Worm (Caenorhabditis elegans) whole organism, young adult: ENCODE measurements around the gene K12G11.6.

Experiments used
- B0019.2 ChIP-seq: fragments of 200-800 bp; sonication (Bioruptor generic); conservative IDR thresholded peaks from 2 replicates; pipeline ENCODE4 v1.3.6; 2022; ENCODE audit warnings: missing genetic modification reagents, missing genetic modification characterization, missing compliant biosample characterization
- B0035.1 ChIP-seq: sonication (generic microtip); optimal IDR thresholded peaks from 2 replicates; lab custom pipeline; 2016; ENCODE audit warnings: missing genetic modification characterization, mild to moderate bottlenecking, missing compliant biosample characterization, missing genotype, missing genetic modification reagents
- C17E4.6 ChIP-seq: fragments of 200-800 bp; sonication (Bioruptor generic); IDR thresholded peaks from 2 replicates; pipeline ENCODE4 v1.3.6; 2022; ENCODE audit warnings: missing genetic modification reagents, missing genetic modification characterization, missing compliant biosample characterization
- F37B4.10 ChIP-seq: fragments of 200-800 bp; sonication (Bioruptor generic); IDR thresholded peaks from 2 replicates; pipeline ENCODE4 v1.3.6; 2022; ENCODE audit warnings: missing genetic modification characterization, missing compliant biosample characterization
- F57A8.1 ChIP-seq: fragments of 200-800 bp; sonication (Bioruptor generic); optimal IDR thresholded peaks from 2 replicates; lab custom pipeline; 2018; ENCODE audit warnings: mild to moderate bottlenecking, missing genetic modification characterization, moderate library complexity, missing compliant biosample characterization
- F57C9.4 ChIP-seq: sonication (generic microtip); optimal IDR thresholded peaks from 2 replicates; lab custom pipeline; 2017; ENCODE audit warnings: mild to moderate bottlenecking, missing genetic modification characterization, missing compliant biosample characterization
- Y53F4B.3 ChIP-seq: fragments of 200-800 bp; sonication (Bioruptor generic); IDR thresholded peaks from 2 replicates; pipeline ENCODE4 v1.3.6; 2022; ENCODE audit warnings: missing genetic modification reagents, missing genetic modification characterization, missing compliant biosample characterization
- Y53G8AR.9 ChIP-seq: fragments of 200-800 bp; sonication (Bioruptor generic); conservative IDR thresholded peaks from 2 replicates; pipeline ENCODE4 v1.3.6; 2022; ENCODE audit warnings: missing genetic modification reagents, missing genetic modification characterization, missing compliant biosample characterization
- ama-1 ChIP-seq, 3 experiments: fragments of 150-350 bp in 1 of 3; sonication (generic microtip) in 2 of 3; optimal IDR thresholded peaks; 2 replicates each; lab custom pipeline; 2014 to 2018; ENCODE audit warnings: missing biosample characterization in 2 of 3, missing genetic modification characterization in 2 of 3, missing genetic modification reagents in 2 of 3
- atf-7 ChIP-seq: sonication (generic microtip); optimal IDR thresholded peaks from 2 replicates; lab custom pipeline; 2017; ENCODE audit warnings: mild to moderate bottlenecking, missing genetic modification characterization, missing compliant biosample characterization
- athp-1 ChIP-seq: sonication (generic microtip); optimal IDR thresholded peaks from 2 replicates; lab custom pipeline; 2017; ENCODE audit warnings: mild to moderate bottlenecking, missing genetic modification characterization, missing compliant biosample characterization
- attf-3 ChIP-seq: fragments of 200-800 bp; sonication (Bioruptor generic); conservative IDR thresholded peaks from 2 replicates; pipeline ENCODE4 v1.3.6; 2022; ENCODE audit warnings: missing genetic modification reagents, missing genetic modification characterization, missing compliant biosample characterization
- attf-5 ChIP-seq: fragments of 200-800 bp; sonication (Bioruptor generic); optimal IDR thresholded peaks from 2 replicates; lab custom pipeline; 2018; ENCODE audit warnings: mild to moderate bottlenecking, missing genetic modification characterization, missing compliant biosample characterization
- cebp-1 ChIP-seq, 2 experiments: fragments of 200-800 bp in 1 of 2; sonication (Bioruptor generic) in 1 of 2; sonication (generic microtip) in 1 of 2; IDR thresholded peaks in 1 of 2; optimal IDR thresholded peaks in 1 of 2; 2 replicates each; pipeline versions ENCODE4 v1.3.6 to Lab custom; 2017 to 2022; ENCODE audit warnings: missing compliant biosample characterization in 2 of 2, missing genetic modification characterization in 2 of 2, mild to moderate bottlenecking in 1 of 2, missing genetic modification reagents in 1 of 2, moderate library complexity in 1 of 2
- ceh-100 ChIP-seq: fragments of 200-800 bp; sonication (Bioruptor generic); IDR thresholded peaks from 2 replicates; pipeline ENCODE4 v1.3.6; 2022; ENCODE audit warnings: missing genetic modification reagents, missing genetic modification characterization, missing compliant biosample characterization
- dpff-1 ChIP-seq: sonication (generic microtip); optimal IDR thresholded peaks from 2 replicates; lab custom pipeline; 2017; ENCODE audit warnings: mild to moderate bottlenecking, missing genetic modification characterization, missing compliant biosample characterization
- efl-1 ChIP-seq: fragments of 150-350 bp; optimal IDR thresholded peaks from 2 replicates; lab custom pipeline; 2014; ENCODE audit warnings: missing biosample characterization, missing genetic modification reagents, missing genetic modification characterization
- egl-18 ChIP-seq: fragments of 200-800 bp; sonication (Bioruptor generic); IDR thresholded peaks from 2 replicates; pipeline ENCODE4 v1.3.6; 2022; ENCODE audit warnings: missing genetic modification reagents, missing genetic modification characterization, missing compliant biosample characterization
- him-1 ChIP-seq: sonication (generic microtip); optimal IDR thresholded peaks from 2 replicates; lab custom pipeline; 2016; ENCODE audit warnings: missing genotype, missing genetic modification reagents, missing genetic modification characterization, missing compliant biosample characterization
- hlh-26 ChIP-seq: fragments of 200-800 bp; sonication (Bioruptor generic); conservative IDR thresholded peaks from 2 replicates; pipeline ENCODE4 v1.3.6; 2022; ENCODE audit warnings: missing genetic modification reagents, missing genetic modification characterization, missing compliant biosample characterization
- hmg-1.2 ChIP-seq: fragments of 200-800 bp; sonication (Bioruptor generic); IDR thresholded peaks from 2 replicates; pipeline ENCODE4 v1.3.6; 2022; ENCODE audit warnings: missing genetic modification reagents, missing genetic modification characterization, missing compliant biosample characterization
- hmg-20 ChIP-seq: fragments of 200-800 bp; sonication (Bioruptor generic); IDR thresholded peaks from 2 replicates; pipeline ENCODE4 v1.3.6; 2022; ENCODE audit warnings: missing genetic modification reagents, missing genetic modification characterization, missing compliant biosample characterization
- hsf-1 ChIP-seq: fragments of 200-800 bp; sonication (Bioruptor generic); IDR thresholded peaks from 2 replicates; pipeline ENCODE4 v1.3.6; 2022; ENCODE audit warnings: missing genetic modification reagents, missing genetic modification characterization, missing compliant biosample characterization
- let-526 ChIP-seq: fragments of 200-800 bp; sonication (Bioruptor generic); IDR thresholded peaks from 2 replicates; pipeline ENCODE4 v1.3.6; 2022; ENCODE audit warnings: missing genetic modification reagents, missing genetic modification characterization, missing compliant biosample characterization
- lin-26 ChIP-seq: fragments of 200-800 bp; sonication (Bioruptor generic); IDR thresholded peaks from 2 replicates; pipeline ENCODE4 v1.3.6; 2022; ENCODE audit warnings: missing genetic modification reagents, missing genetic modification characterization, missing compliant biosample characterization
- lin-35 ChIP-seq, 3 experiments: fragments of 150-350 bp in 2 of 3; sonication (generic microtip) in 1 of 3; optimal IDR thresholded peaks; 2 replicates each; lab custom pipeline; 2014 to 2018; ENCODE audit warnings: missing biosample characterization in 3 of 3, missing genetic modification characterization in 3 of 3, missing genetic modification reagents in 3 of 3
- lin-40 ChIP-seq: sonication (generic microtip); optimal IDR thresholded peaks from 2 replicates; lab custom pipeline; 2016; ENCODE audit warnings: missing genetic modification characterization, mild to moderate bottlenecking, missing compliant biosample characterization, missing genotype, missing genetic modification reagents
- lir-1 ChIP-seq: fragments of 200-800 bp; sonication (Bioruptor generic); conservative IDR thresholded peaks from 2 replicates; pipeline ENCODE4 v1.3.6; 2022; ENCODE audit warnings: missing genetic modification reagents, missing genetic modification characterization, missing compliant biosample characterization
- madf-3 ChIP-seq: fragments of 200-800 bp; sonication (Bioruptor generic); IDR thresholded peaks from 2 replicates; pipeline ENCODE4 v1.3.6; 2022; ENCODE audit warnings: missing genetic modification reagents, missing genetic modification characterization, missing compliant biosample characterization
- madf-8 ChIP-seq: fragments of 200-800 bp; sonication (Bioruptor generic); conservative IDR thresholded peaks from 2 replicates; pipeline ENCODE4 v1.3.6; 2022; ENCODE audit warnings: missing genetic modification reagents, missing genetic modification characterization, missing compliant biosample characterization
- mcd-1 ChIP-seq: fragments of 200-800 bp; sonication (Bioruptor generic); IDR thresholded peaks from 2 replicates; pipeline ENCODE4 v1.3.6; 2022; ENCODE audit warnings: missing genetic modification reagents, missing genetic modification characterization, missing compliant biosample characterization
- nfya-2 ChIP-seq: fragments of 200-800 bp; sonication (Bioruptor generic); IDR thresholded peaks from 2 replicates; pipeline ENCODE4 v1.3.6; 2022; ENCODE audit warnings: missing genetic modification reagents, missing genetic modification characterization, missing compliant biosample characterization
- nfyb-1 ChIP-seq: fragments of 200-800 bp; sonication (Bioruptor generic); IDR thresholded peaks from 2 replicates; pipeline ENCODE4 v1.3.6; 2022; ENCODE audit warnings: missing genetic modification reagents, missing genetic modification characterization, missing compliant biosample characterization
- nhr-120 ChIP-seq: fragments of 200-800 bp; sonication (Bioruptor generic); IDR thresholded peaks from 2 replicates; pipeline ENCODE4 v1.3.6; 2022; ENCODE audit warnings: missing genetic modification characterization, missing compliant biosample characterization
- pha-4 ChIP-seq: fragments of 150-350 bp; sonication (generic microtip); optimal IDR thresholded peaks from 2 replicates; lab custom pipeline; 2014; ENCODE audit warnings: missing biosample characterization, missing genetic modification reagents, missing genetic modification characterization
- sea-2 ChIP-seq: fragments of 200-800 bp; sonication (Bioruptor generic); IDR thresholded peaks from 2 replicates; pipeline ENCODE4 v1.3.6; 2022; ENCODE audit warnings: missing genetic modification characterization, missing compliant biosample characterization
- snpc-1.1 ChIP-seq: sonication (generic microtip); optimal IDR thresholded peaks from 2 replicates; lab custom pipeline; 2017; ENCODE audit warnings: missing genetic modification characterization, mild to moderate bottlenecking, missing compliant biosample characterization, antibody characterized with exemption, moderate library complexity, missing genotype, missing genetic modification reagents; ENCODE audit not compliant: insufficient read depth
- snpc-4 ChIP-seq, 5 experiments: fragments of 150-350 bp in 1 of 5; sonication (generic microtip) in 4 of 5; optimal IDR thresholded peaks; 2 replicates each; lab custom pipeline; 2014 to 2018; ENCODE audit warnings: missing genetic modification characterization in 5 of 5, missing biosample characterization in 3 of 5, antibody characterized with exemption in 2 of 5, mild to moderate bottlenecking in 2 of 5, missing compliant biosample characterization in 2 of 5, missing genotype in 2 of 5, moderate library complexity in 2 of 5, missing genetic modification reagents in 1 of 5
- tlf-1 ChIP-seq: fragments of 200-800 bp; sonication (Bioruptor generic); optimal IDR thresholded peaks from 2 replicates; lab custom pipeline; 2018; ENCODE audit warnings: mild to moderate bottlenecking, missing genetic modification characterization, missing compliant biosample characterization
- unc-62 ChIP-seq: fragments of 150-350 bp; optimal IDR thresholded peaks from 2 replicates; lab custom pipeline; 2014; ENCODE audit warnings: missing biosample characterization, missing genetic modification reagents, missing genetic modification characterization
- ztf-18 ChIP-seq: sonication (generic microtip); optimal IDR thresholded peaks from 2 replicates; lab custom pipeline; 2016; ENCODE audit warnings: missing genotype, mild to moderate bottlenecking, missing genetic modification characterization, missing compliant biosample characterization

The K12G11.6 gene

ce11 chrV:11853723-11854122 lies 40.4 kb upstream of the K12G11.6 start:
- TF ChIP-seq B0035.1 (tag; lab: Kevin White, UChicago) (no peak), cebp-1 (GFP tag; IDR thresholded peaks at IDR 0.05; lab: Robert Waterston, UW) (no peak), cebp-1 (tag; optimal IDR thresholded peaks at IDR 0.05; lab: Kevin White, UChicago) (peak; percentile 76)

- TF ChIP-seq hsf-1, result no peak
- no peak for TF ChIP-seq lin-26 (GFP tag; lab: Robert Waterston, UW)
- TF ChIP-seq snpc-4 (GFP tag; optimal IDR thresholded peaks at IDR 0.05; lab: Kevin White, UChicago), result no peak
- TF ChIP-seq snpc-4 (tag; optimal IDR thresholded peaks at IDR 0.05; lab: Kevin White, UChicago), result no peak
- TF ChIP-seq hlh-26 (GFP tag; lab: Robert Waterston, UW), result no peak
- no peak for TF ChIP-seq B0019.2 (GFP tag; lab: Robert Waterston, UW)
- TF ChIP-seq nfya-2 (GFP tag; lab: Robert Waterston, UW), result no peak
- no peak for TF ChIP-seq hmg-20 (GFP tag; lab: Robert Waterston, UW)
- no peak for TF ChIP-seq Y53G8AR.9 (GFP tag; lab: Robert Waterston, UW)
- TF ChIP-seq egl-18 (GFP tag; lab: Robert Waterston, UW), result no peak
- no peak for TF ChIP-seq C17E4.6 (GFP tag; lab: Robert Waterston, UW)
- TF ChIP-seq F57A8.1 (GFP tag; lab: Kevin White, UChicago), result no peak
- TF ChIP-seq attf-5 (GFP tag; lab: Kevin White, UChicago), result no peak
- TF ChIP-seq madf-8, result no peak
- no peak for TF ChIP-seq lin-35 (GFP tag; optimal IDR thresholded peaks at IDR 0.05; lab: Kevin White, UChicago)
- TF ChIP-seq snpc-1.1, result no peak
- TF ChIP-seq ztf-18 (tag; lab: Kevin White, UChicago), result no peak
- TF ChIP-seq hmg-1.2 (GFP tag; lab: Robert Waterston, UW), result no peak
- TF ChIP-seq ceh-100, result no peak
- TF ChIP-seq dpff-1 (tag; lab: Kevin White, UChicago), result no peak
These were observed 39.2 kb upstream of the K12G11.6 start for ce11 chrV:11854905-11855304.

DNA sequence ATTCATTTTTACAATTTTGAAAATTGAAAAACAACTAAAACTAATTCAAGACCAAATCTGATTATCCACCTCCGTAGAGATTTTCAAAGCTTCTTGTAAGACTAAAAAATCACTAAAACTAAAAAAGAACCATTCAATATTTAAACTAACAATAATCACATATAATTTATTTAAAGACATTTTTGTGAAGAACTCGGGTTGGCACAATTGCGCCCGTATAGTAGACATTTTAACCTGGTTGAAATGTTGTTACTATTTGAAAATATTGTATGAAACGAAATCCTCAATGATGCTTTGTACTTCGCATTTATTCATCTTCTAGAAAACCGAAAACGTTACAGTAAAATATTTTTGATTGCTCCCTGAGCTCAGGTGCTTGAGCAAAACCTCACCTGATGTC lies 38.1 kb upstream of the K12G11.6 start:
- no peak for TF ChIP-seq unc-62 (GFP tag; lab: Kevin White, UChicago)
- TF ChIP-seq lir-1 (GFP tag; lab: Robert Waterston, UW), result no peak

DNA sequence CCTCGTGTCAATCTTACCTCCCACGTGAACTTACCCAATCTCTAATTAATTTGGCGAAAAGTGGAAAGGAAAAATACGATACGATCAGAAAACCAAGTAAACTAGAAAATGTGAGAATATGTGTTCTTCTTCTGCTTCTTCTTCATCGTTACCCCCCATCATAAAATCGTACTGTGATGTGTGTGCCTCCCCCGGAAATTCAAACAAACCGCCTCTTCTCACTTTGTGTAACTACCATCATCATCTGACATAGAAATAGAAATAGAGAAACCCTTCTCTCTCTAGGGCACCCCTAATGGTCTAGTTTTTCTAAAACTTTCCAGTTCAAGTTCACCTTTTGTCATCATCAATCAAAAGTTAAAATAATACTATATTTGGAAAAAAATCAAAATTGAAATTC lies 36.4 kb upstream of the K12G11.6 start:
- TF ChIP-seq lin-40 (tag; lab: Kevin White, UChicago) (peak; percentile 17), atf-7 (no peak)

DNA sequence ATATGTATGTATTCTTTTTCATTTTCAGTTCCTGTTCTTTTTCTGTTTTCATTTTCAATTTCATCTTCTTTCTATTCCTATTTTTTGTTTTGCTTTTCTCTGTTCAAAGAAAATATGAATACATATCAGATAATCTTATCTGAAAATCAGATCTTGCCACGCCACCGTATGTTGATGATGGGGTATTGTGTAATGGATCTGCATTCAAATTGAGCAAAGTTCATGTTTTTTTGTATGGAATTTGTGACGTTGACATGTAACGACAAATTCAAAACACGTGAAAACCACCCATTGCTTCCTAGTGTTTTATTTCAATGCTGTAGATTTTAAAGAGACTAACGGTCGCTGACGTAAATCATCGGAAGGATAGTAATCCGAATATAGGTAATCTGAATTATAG lies 35.8 kb upstream of the K12G11.6 start:
- no peak for TF ChIP-seq nfyb-1
- TF ChIP-seq athp-1 (tag; lab: Kevin White, UChicago), result no peak
- TF ChIP-seq sea-2 (GFP tag; lab: Robert Waterston, UW), result no peak
- no peak for TF ChIP-seq pha-4 (tag; lab: Kevin White, UChicago)
- TF ChIP-seq egl-18 (GFP tag; lab: Robert Waterston, UW), result no peak
- TF ChIP-seq efl-1 (GFP tag; lab: Kevin White, UChicago), result no peak
- TF ChIP-seq Y53F4B.3 (GFP tag; lab: Robert Waterston, UW), result no peak
- no peak for TF ChIP-seq F57C9.4 (tag; lab: Kevin White, UChicago)
- TF ChIP-seq him-1 (tag; lab: Kevin White, UChicago), result no peak
- no peak for TF ChIP-seq nhr-120 (GFP tag; lab: Robert Waterston, UW)
- no peak for TF ChIP-seq madf-3 (GFP tag; lab: Robert Waterston, UW)
- TF ChIP-seq tlf-1 (GFP tag; lab: Kevin White, UChicago), result no peak
- TF ChIP-seq mcd-1 (GFP tag; lab: Robert Waterston, UW), result no peak
- TF ChIP-seq attf-3 (GFP tag; lab: Robert Waterston, UW), result no peak
- TF ChIP-seq F37B4.10, result no peak
- no peak for TF ChIP-seq ama-1 (optimal IDR thresholded peaks at IDR 0.05; lab: Kevin White, UChicago)
- TF ChIP-seq ama-1 (GFP tag; optimal IDR thresholded peaks at IDR 0.05; lab: Kevin White, UChicago), result no peak
- TF ChIP-seq let-526, result no peak
